Fruit fly (Drosophila melanogaster) S2 (cell line): ENCODE data around the gene S1P.

Experiments
- CG8478 ChIP-seq: fragments of >200 bp; optimal IDR thresholded peaks from 2 replicates; lab custom pipeline; 2018
- CTCF ChIP-seq, 2 experiments: fragments of >200 bp; optimal IDR thresholded peaks; 2 replicates each; lab custom pipeline; 2018

- TF ChIP-seq CG8478 (lab: Kevin White, UChicago) (no peak), CTCF (optimal IDR thresholded peaks at IDR 0.05; lab: Kevin White, UChicago) (no peak)
These were observed 27.4 kb upstream of the S1P start, which contains the start of gene CG43980 for dm6 chr3L:21644607-21645006.
